Fruit fly (Drosophila melanogaster): ENCODE data around the gene CG4502.

CG4502 gene

DNA sequence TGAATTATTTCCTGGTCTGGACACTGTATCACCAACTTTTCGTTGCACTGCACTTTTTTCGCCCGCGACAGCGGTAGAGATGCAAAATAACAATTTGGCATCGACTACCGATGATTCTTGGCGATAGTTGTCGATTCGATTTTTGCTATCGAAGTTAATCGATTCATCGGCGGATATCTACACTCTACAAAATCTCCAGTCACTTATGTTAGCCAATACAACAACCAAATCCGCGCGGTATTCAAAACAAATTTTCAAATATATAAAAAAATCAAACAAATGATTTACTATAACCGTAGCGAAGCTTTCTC, at the start of gene CG4502:
Gene CG4502, minus strand, starts transcription at position 93 of the 311 bp plus-strand sequence.
- TF ChIP-seq cyc (GFP tag; optimal IDR thresholded peaks at IDR 0.05) (peak; percentile 17), Met (GFP tag; optimal IDR thresholded peaks at IDR 0.05) (peak; percentile 22), CG31627 (GFP tag; optimal IDR thresholded peaks at IDR 0.05) (peak; percentile 17), svp (GFP tag) (peak; percentile 67), Ets96B (tag; optimal IDR thresholded peaks at IDR 0.05) (no peak), CG7368 (GFP tag; optimal IDR thresholded peaks at IDR 0.05) (no peak), Eip75B (GFP tag; optimal IDR thresholded peaks at IDR 0.05) (peak; percentile 46), ss (GFP tag; optimal IDR thresholded peaks at IDR 0.05) (peak in 1 of 2 experiments; percentile 2), Sox102F (GFP tag; optimal IDR thresholded peaks at IDR 0.05) (peak; percentile 56), lz (GFP tag; optimal IDR thresholded peaks at IDR 0.05) (peak; percentile 28), Eip78C (GFP tag) (peak; percentile 59), CG6276 (GFP tag; optimal IDR thresholded peaks at IDR 0.05) (no peak), dsx (GFP tag; optimal IDR thresholded peaks at IDR 0.05; ENCODE audit: poor library complexity, severe bottlenecking) (peak; percentile 15), eg (GFP tag; IDR thresholded peaks at IDR 0.05) (0 out of 3 replicates have a peak, but pooled peaks have one; percentile 20), Sox14 (GFP tag; optimal IDR thresholded peaks at IDR 0.05) (peak; percentile 51), CG3919 (GFP tag; optimal IDR thresholded peaks at IDR 0.05) (peak; percentile 13), esn (GFP tag; optimal IDR thresholded peaks at IDR 0.05) (peak; percentile 38), OdsH (GFP tag; optimal IDR thresholded peaks at IDR 0.05) (no peak)

DNA sequence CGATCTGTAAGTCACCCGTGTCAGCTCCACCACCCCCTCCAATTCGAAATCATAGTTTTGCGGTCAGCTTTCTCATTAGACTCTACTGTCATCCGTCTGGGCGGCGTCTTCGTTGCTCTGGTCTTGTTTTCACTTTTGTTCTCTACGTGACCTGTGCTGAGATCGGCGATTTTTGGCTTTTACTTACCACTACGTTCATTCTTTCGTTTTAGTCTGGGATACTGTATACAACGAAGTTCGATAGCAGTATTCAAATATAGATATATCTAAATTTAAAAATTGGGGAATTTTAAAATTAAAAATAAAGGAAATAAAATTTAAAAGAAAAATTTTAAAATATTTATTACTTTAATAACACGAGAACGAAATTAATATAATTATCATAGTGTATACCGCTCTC, 48.8 kb upstream of the CG4502 start, which contains the start of gene CG13786:
Gene CG13786, minus strand, starts transcription at position 101 of the 400 bp plus-strand sequence.
- no peak for TF ChIP-seq CG15336 (GFP tag; IDR thresholded peaks at IDR 0.05)
- TF ChIP-seq CG6808 (GFP tag; optimal IDR thresholded peaks at IDR 0.05): no peak
- TF ChIP-seq CG9139 (GFP tag; optimal IDR thresholded peaks at IDR 0.05): no peak
- no peak for TF ChIP-seq CG8632 (GFP tag; optimal IDR thresholded peaks at IDR 0.05)
- TF ChIP-seq CG16779 (tag; optimal IDR thresholded peaks at IDR 0.05): no peak
- TF ChIP-seq dsx (GFP tag; optimal IDR thresholded peaks at IDR 0.05; ENCODE audit: poor library complexity, severe bottlenecking): no peak
- no peak for TF ChIP-seq pdm3 (GFP tag; optimal IDR thresholded peaks at IDR 0.05)
- TF ChIP-seq fkh (GFP tag; optimal IDR thresholded peaks at IDR 0.05): no peak
- TF ChIP-seq CG8119 (GFP tag; IDR thresholded peaks at IDR 0.05): no peak
- TF ChIP-seq svp (GFP tag): no peak
- TF ChIP-seq CG6163 (GFP tag; IDR thresholded peaks at IDR 0.05): no peak
- TF ChIP-seq Ets21C (GFP tag; optimal IDR thresholded peaks at IDR 0.05): no peak
- no peak for TF ChIP-seq CG32006 (GFP tag; optimal IDR thresholded peaks at IDR 0.05)

DNA sequence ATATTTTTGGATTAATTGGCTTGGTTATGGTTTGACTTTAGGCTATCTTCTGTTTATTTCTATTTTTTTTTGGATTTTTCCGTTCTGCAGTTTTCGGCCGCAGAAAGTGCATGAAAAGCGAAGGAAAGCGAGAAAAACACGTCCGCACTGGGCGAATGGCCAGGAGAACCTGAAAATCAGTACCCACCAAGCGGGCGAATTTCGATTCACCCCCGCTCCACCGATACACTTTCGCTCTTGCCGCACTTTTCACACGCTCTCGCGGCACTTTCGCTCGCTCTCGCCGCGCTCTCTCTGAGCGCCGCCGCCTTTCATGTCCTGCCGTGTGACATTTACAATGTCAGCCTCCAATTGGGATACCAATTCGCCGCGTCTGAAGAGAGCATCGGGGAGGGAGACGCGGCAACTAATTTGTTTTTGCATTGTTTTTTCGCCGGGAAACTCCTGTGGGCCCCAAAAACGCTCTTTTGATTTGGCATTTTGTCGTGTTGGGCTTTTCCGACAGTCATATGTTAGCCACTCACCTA, 45.3 kb upstream of the CG4502 start, which contains the start of gene Ndae1:
Gene Ndae1, minus strand, starts transcription at position 51 of the 527 bp plus-strand sequence.
- TF ChIP-seq Smox (GFP tag; optimal IDR thresholded peaks at IDR 0.05) (no peak), Blimp-1 (GFP tag; optimal IDR thresholded peaks at IDR 0.05) (peak; percentile 36), CG8119 (GFP tag; IDR thresholded peaks at IDR 0.05) (peak; percentile 24; the same call in 1 of the 3 replicates)

DNA sequence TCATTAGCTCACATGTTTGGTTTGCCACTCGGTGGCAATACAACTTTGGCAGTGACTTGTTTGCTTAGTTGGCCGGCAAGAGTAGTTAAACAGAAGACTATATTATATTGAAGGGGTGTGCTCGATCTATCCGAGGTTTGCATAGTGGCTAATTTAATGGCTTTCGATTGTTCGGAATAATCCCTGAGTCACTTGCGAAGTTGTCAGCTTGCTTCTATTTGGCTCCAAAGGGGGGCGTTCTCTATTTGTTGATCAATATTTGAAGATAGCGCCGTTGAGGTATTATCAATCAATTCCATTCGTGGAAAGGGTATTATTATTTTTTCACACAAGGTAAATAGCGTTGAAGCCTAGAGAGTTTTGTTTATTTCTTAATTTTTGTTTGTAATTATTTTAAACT, 44.0 kb upstream of the CG4502 start:
- TF ChIP-seq fkh (GFP tag; optimal IDR thresholded peaks at IDR 0.05) (peak; percentile 80), CG7368 (GFP tag; optimal IDR thresholded peaks at IDR 0.05) (no peak)

DNA sequence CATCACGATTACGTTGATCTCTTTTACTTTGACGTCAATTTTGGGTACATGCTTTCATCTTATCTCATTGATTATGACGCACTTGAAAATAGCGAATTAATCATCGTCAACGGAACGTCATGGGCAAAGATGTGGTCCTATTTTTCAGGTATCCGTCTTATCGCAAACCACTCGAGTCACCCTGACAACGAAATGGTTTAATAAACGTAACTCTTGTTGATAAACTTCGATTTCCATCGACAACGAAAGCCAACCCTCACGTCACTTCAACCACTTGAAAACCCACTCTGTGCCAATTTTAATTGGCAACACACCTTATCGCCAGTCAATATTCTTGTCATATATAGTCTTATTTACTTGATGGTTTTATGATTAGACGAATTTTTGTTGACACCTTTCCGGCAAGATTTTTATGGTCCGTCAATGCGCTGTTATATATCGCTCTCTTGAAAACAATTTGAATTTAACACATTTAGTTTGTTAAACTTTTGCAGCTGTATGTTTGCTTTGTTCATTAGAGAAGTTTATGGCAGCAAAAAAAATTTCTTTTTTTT, 38.3 kb upstream of the CG4502 start:
- peak; percentile 68 for TF ChIP-seq vri (GFP tag; optimal IDR thresholded peaks at IDR 0.05)
- TF ChIP-seq lz (GFP tag; optimal IDR thresholded peaks at IDR 0.05): no peak

Measured in whole organism, prepupa.